Worm (Caenorhabditis elegans): ENCODE data around the gene ZK1320.3.

ZK1320.3 gene

ce11 chrII:9700363-9700762, 40.1 kb upstream of the ZK1320.3 start, which contains the start of the genes Y53C12A.8 and Y53C12A.7:
TSS of gene Y53C12A.8 (minus strand) at chrII:9700463.
TSS of gene Y53C12A.7 (plus strand) at chrII:9700543.
- TF ChIP-seq C34F6.9 (tag; optimal IDR thresholded peaks at IDR 0.05) (no peak), sma-9 (GFP tag; optimal IDR thresholded peaks at IDR 0.05) (no peak), sma-9 (tag; optimal IDR thresholded peaks at IDR 0.05) (no peak), mdl-1 (tag; optimal IDR thresholded peaks at IDR 0.05) (no peak), mbf-1 (tag; optimal IDR thresholded peaks at IDR 0.05) (no peak), peb-1 (tag; optimal IDR thresholded peaks at IDR 0.05) (no peak), nhr-129 (tag; optimal IDR thresholded peaks at IDR 0.05) (no peak), nhr-6 (tag; optimal IDR thresholded peaks at IDR 0.05) (no peak), blmp-1 (tag; optimal IDR thresholded peaks at IDR 0.05; ENCODE audit: insufficient read depth) (no peak), unc-62 (GFP tag; optimal IDR thresholded peaks at IDR 0.05) (no peak), ceh-16 (tag; optimal IDR thresholded peaks at IDR 0.05) (no peak), sma-3 (GFP tag; optimal IDR thresholded peaks at IDR 0.05) (no peak), nhr-10 (tag; optimal IDR thresholded peaks at IDR 0.05) (no peak), gmeb-1 (tag; optimal IDR thresholded peaks at IDR 0.05) (no peak), fos-1 (tag; optimal IDR thresholded peaks at IDR 0.05) (no peak), ama-1 (optimal IDR thresholded peaks at IDR 0.05) (no peak)

ce11 chrII:9695942-9696341, 35.7 kb upstream of the ZK1320.3 start:
- no peak for TF ChIP-seq mdl-1 (tag; optimal IDR thresholded peaks at IDR 0.05)
- no peak for TF ChIP-seq peb-1 (tag; optimal IDR thresholded peaks at IDR 0.05)
- TF ChIP-seq sma-9 (GFP tag; optimal IDR thresholded peaks at IDR 0.05), result peak; percentile 15
- TF ChIP-seq sma-9 (tag; optimal IDR thresholded peaks at IDR 0.05), result no peak
- peak in 1 of 2 experiments; percentile 30 for TF ChIP-seq lsy-2 (tag; optimal IDR thresholded peaks at IDR 0.05)
- peak; percentile 7 for TF ChIP-seq zag-1 (tag; optimal IDR thresholded peaks at IDR 0.05)
- no peak for TF ChIP-seq egl-27 (tag; optimal IDR thresholded peaks at IDR 0.05)
- TF ChIP-seq F13H6.1 (tag; optimal IDR thresholded peaks at IDR 0.05), result no peak

ce11 chrII:9691839-9692238, 31.6 kb upstream of the ZK1320.3 start, which contains the start of gene nlp-11:
TSS of gene nlp-11 (minus strand) at chrII:9691939.
- no peak for TF ChIP-seq ZK546.5 (tag; optimal IDR thresholded peaks at IDR 0.05)
- TF ChIP-seq F13H6.1 (tag; optimal IDR thresholded peaks at IDR 0.05), result no peak
- no peak for TF ChIP-seq ceh-82 (tag; optimal IDR thresholded peaks at IDR 0.05)
- TF ChIP-seq lin-39 (tag; optimal IDR thresholded peaks at IDR 0.05), result no peak
- TF ChIP-seq unc-39 (tag; optimal IDR thresholded peaks at IDR 0.05), result no peak
- no peak for TF ChIP-seq ztf-1 (GFP tag; conservative IDR thresholded peaks at IDR 0.05)
- no peak for TF ChIP-seq nhr-21 (tag; optimal IDR thresholded peaks at IDR 0.05)
- TF ChIP-seq mbf-1 (tag; optimal IDR thresholded peaks at IDR 0.05), result no peak
- TF ChIP-seq lin-11 (tag; optimal IDR thresholded peaks at IDR 0.05), result no peak
- TF ChIP-seq mdl-1 (tag; optimal IDR thresholded peaks at IDR 0.05), result no peak

ce11 chrII:9690067-9690632, 29.9 kb upstream of the ZK1320.3 start:
- TF ChIP-seq nhr-12 (tag; optimal IDR thresholded peaks at IDR 0.05), result no peak
- no peak for TF ChIP-seq fos-1 (tag; optimal IDR thresholded peaks at IDR 0.05)
- no peak for TF ChIP-seq unc-55 (GFP tag; optimal IDR thresholded peaks at IDR 0.05)
- no peak for TF ChIP-seq ceh-16 (tag; optimal IDR thresholded peaks at IDR 0.05)
- TF ChIP-seq ztf-1 (GFP tag; conservative IDR thresholded peaks at IDR 0.05), result no peak
- no peak for TF ChIP-seq ztf-11 (tag; optimal IDR thresholded peaks at IDR 0.05)
- no peak for TF ChIP-seq ama-1 (optimal IDR thresholded peaks at IDR 0.05)
- TF ChIP-seq nhr-21 (tag; optimal IDR thresholded peaks at IDR 0.05), result no peak
- TF ChIP-seq ztf-4 (tag; optimal IDR thresholded peaks at IDR 0.05), result no peak
- TF ChIP-seq mdl-1 (tag; optimal IDR thresholded peaks at IDR 0.05), result no peak
- TF ChIP-seq unc-62 (GFP tag; optimal IDR thresholded peaks at IDR 0.05), result no peak
- TF ChIP-seq lin-39 (tag; optimal IDR thresholded peaks at IDR 0.05), result no peak
- TF ChIP-seq mbf-1 (tag; optimal IDR thresholded peaks at IDR 0.05), result no peak
- no peak for TF ChIP-seq F13H6.1 (tag; optimal IDR thresholded peaks at IDR 0.05)
- peak; percentile 48 for TF ChIP-seq crh-2 (tag; optimal IDR thresholded peaks at IDR 0.05)
- no peak for TF ChIP-seq lin-13 (GFP tag; optimal IDR thresholded peaks at IDR 0.05)
- TF ChIP-seq unc-39 (tag; optimal IDR thresholded peaks at IDR 0.05), result no peak
- no peak for TF ChIP-seq ceh-82 (tag; optimal IDR thresholded peaks at IDR 0.05)
- TF ChIP-seq egl-27 (tag; optimal IDR thresholded peaks at IDR 0.05), result peak; percentile 33
- no peak for TF ChIP-seq elt-3 (tag; optimal IDR thresholded peaks at IDR 0.05)
- no peak for TF ChIP-seq sma-3 (GFP tag; optimal IDR thresholded peaks at IDR 0.05)
- TF ChIP-seq nhr-11 (tag; optimal IDR thresholded peaks at IDR 0.05), result no peak
- TF ChIP-seq sem-4 (tag; optimal IDR thresholded peaks at IDR 0.05), result no peak
- TF ChIP-seq C34F6.9 (tag; optimal IDR thresholded peaks at IDR 0.05), result peak; percentile 21
- no peak for TF ChIP-seq gmeb-1 (tag; optimal IDR thresholded peaks at IDR 0.05)
- TF ChIP-seq lsy-2 (tag; optimal IDR thresholded peaks at IDR 0.05), result peak in 1 of 2 experiments; percentile 10
- no peak for TF ChIP-seq nhr-6 (tag; optimal IDR thresholded peaks at IDR 0.05)
- no peak for TF ChIP-seq R02D3.7 (tag; optimal IDR thresholded peaks at IDR 0.05)
- TF ChIP-seq mab-5 (tag; optimal IDR thresholded peaks at IDR 0.05), result no peak
- TF ChIP-seq nhr-10 (tag; optimal IDR thresholded peaks at IDR 0.05), result no peak
- TF ChIP-seq nhr-25 (tag; optimal IDR thresholded peaks at IDR 0.05), result no peak
- peak; percentile 9 for TF ChIP-seq sma-9 (GFP tag; optimal IDR thresholded peaks at IDR 0.05)
- no peak for TF ChIP-seq sma-9 (tag; optimal IDR thresholded peaks at IDR 0.05)
- no peak for TF ChIP-seq blmp-1 (tag; optimal IDR thresholded peaks at IDR 0.05; ENCODE audit: insufficient read depth)
- TF ChIP-seq elt-1 (tag; optimal IDR thresholded peaks at IDR 0.05), result no peak

Measured in whole organism, L2 larva.